Worm (Caenorhabditis elegans): Measurements from ENCODE around the gene M02B7.7.

- TF ChIP-seq skn-1 (tag; optimal IDR thresholded peaks at IDR 0.05) (no peak), pqm-1 (tag; optimal IDR thresholded peaks at IDR 0.05) (no peak), ceh-82 (tag; optimal IDR thresholded peaks at IDR 0.05) (no peak), ama-1 (optimal IDR thresholded peaks at IDR 0.05) (no peak), mdl-1 (tag; optimal IDR thresholded peaks at IDR 0.05) (no peak), unc-98 (GFP tag; IDR thresholded peaks at IDR 0.05) (no peak), elt-2 (tag; optimal IDR thresholded peaks at IDR 0.05) (no peak), aha-1 (tag; optimal IDR thresholded peaks at IDR 0.05) (no peak), lin-13 (GFP tag; optimal IDR thresholded peaks at IDR 0.05) (no peak), nhr-19 (GFP tag; conservative IDR thresholded peaks at IDR 0.05) (no peak), nhr-237 (tag; optimal IDR thresholded peaks at IDR 0.05) (no peak), aly-2 (tag; optimal IDR thresholded peaks at IDR 0.05) (no peak), snpc-4 (tag; optimal IDR thresholded peaks at IDR 0.05) (no peak), ceh-88 (GFP tag; IDR thresholded peaks at IDR 0.05) (no peak)
Measured at ce11 chrIV:3847489-3847888, 40.5 kb upstream of the M02B7.7 start.

All from whole organism, L1 larva.